Fruit fly (Drosophila melanogaster): ENCODE data around the gene Usp10.

- no peak for TF ChIP-seq CTCF (optimal IDR thresholded peaks at IDR 0.05)
- TF ChIP-seq CG8478 (optimal IDR thresholded peaks at IDR 0.05), result no peak
Observed at dm6 chr3L:908508-909162, 36.9 kb downstream of the Usp10 start, which contains the start of gene nerfin-1.

Measured in S2 (cell line).